Worm (Caenorhabditis elegans): ENCODE measurements around the gene C16C8.12.

C16C8.12 gene

DNA sequence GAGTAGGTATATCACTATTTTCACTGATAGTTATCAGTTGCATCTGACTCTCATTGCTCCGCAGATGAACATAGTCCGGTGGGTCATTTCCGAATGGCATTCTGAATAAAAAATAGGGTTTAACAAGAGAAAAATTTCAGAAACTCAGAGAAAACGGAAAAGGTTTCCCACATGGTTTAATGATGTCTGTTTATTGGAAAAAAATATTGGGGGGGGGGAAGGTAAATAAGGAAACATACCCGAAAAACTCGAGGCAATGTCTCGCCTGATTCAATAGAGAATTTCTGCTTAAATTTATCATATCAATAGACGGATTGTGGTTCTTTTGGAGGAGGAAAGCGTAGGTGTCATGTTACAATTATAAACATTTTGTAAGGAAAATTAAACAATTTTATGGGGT, 27.1 kb upstream of the C16C8.12 start, which contains the start of gene nep-11:
Gene nep-11 (minus strand): TSS at position 101 of the 400 bp plus-strand sequence.
- TF ChIP-seq nhr-2 (tag; optimal IDR thresholded peaks at IDR 0.05) = no peak
- TF ChIP-seq sem-2 (GFP tag; optimal IDR thresholded peaks at IDR 0.05) = no peak
- TF ChIP-seq nhr-76 (tag; optimal IDR thresholded peaks at IDR 0.05) = no peak
- TF ChIP-seq snpc-4 (tag; optimal IDR thresholded peaks at IDR 0.05) = no peak
- TF ChIP-seq tbx-8 (GFP tag; optimal IDR thresholded peaks at IDR 0.05) = no peak
- no peak for TF ChIP-seq ceh-83 (GFP tag; optimal IDR thresholded peaks at IDR 0.05)
- no peak for TF ChIP-seq cnd-1 (tag; optimal IDR thresholded peaks at IDR 0.05)
- TF ChIP-seq lsy-2 (tag; optimal IDR thresholded peaks at IDR 0.05) = no peak
- TF ChIP-seq mep-1 (tag; optimal IDR thresholded peaks at IDR 0.05) = no peak
- TF ChIP-seq M03D4.4 (tag; optimal IDR thresholded peaks at IDR 0.05) = no peak
- TF ChIP-seq lin-13 (tag; optimal IDR thresholded peaks at IDR 0.05) = no peak
- TF ChIP-seq ztf-11 (tag; optimal IDR thresholded peaks at IDR 0.05) = no peak
- TF ChIP-seq bed-3 (GFP tag; optimal IDR thresholded peaks at IDR 0.05) = no peak
- no peak for TF ChIP-seq zip-8 (tag; optimal IDR thresholded peaks at IDR 0.05)
- no peak for TF ChIP-seq ceh-43 (GFP tag; optimal IDR thresholded peaks at IDR 0.05)
- no peak for TF ChIP-seq ces-1 (GFP tag; optimal IDR thresholded peaks at IDR 0.05)
- TF ChIP-seq ceh-39 (tag; optimal IDR thresholded peaks at IDR 0.05) = no peak
- TF ChIP-seq mls-2 (tag; optimal IDR thresholded peaks at IDR 0.05) = no peak
- no peak for TF ChIP-seq nhr-12 (tag; optimal IDR thresholded peaks at IDR 0.05)

ce11 chrII:3428158-3428704, 24.3 kb upstream of the C16C8.12 start:
- TF ChIP-seq flh-1 (GFP tag; optimal IDR thresholded peaks at IDR 0.05) = no peak
- no peak for TF ChIP-seq lsy-2 (tag; optimal IDR thresholded peaks at IDR 0.05)
- no peak for TF ChIP-seq ceh-43 (GFP tag; optimal IDR thresholded peaks at IDR 0.05)
- no peak for TF ChIP-seq mls-2 (tag; optimal IDR thresholded peaks at IDR 0.05)
- TF ChIP-seq ces-1 (GFP tag; optimal IDR thresholded peaks at IDR 0.05) = peak; percentile 71
- no peak for TF ChIP-seq ham-2 (GFP tag; optimal IDR thresholded peaks at IDR 0.05)
- TF ChIP-seq sptf-1 (tag; optimal IDR thresholded peaks at IDR 0.05) = peak; percentile 16
- TF ChIP-seq nhr-76 (tag; optimal IDR thresholded peaks at IDR 0.05) = no peak
- no peak for TF ChIP-seq unc-120 (tag; optimal IDR thresholded peaks at IDR 0.05; ENCODE audit: poor library complexity, severe bottlenecking)
- no peak for TF ChIP-seq ztf-11 (tag; optimal IDR thresholded peaks at IDR 0.05)

DNA sequence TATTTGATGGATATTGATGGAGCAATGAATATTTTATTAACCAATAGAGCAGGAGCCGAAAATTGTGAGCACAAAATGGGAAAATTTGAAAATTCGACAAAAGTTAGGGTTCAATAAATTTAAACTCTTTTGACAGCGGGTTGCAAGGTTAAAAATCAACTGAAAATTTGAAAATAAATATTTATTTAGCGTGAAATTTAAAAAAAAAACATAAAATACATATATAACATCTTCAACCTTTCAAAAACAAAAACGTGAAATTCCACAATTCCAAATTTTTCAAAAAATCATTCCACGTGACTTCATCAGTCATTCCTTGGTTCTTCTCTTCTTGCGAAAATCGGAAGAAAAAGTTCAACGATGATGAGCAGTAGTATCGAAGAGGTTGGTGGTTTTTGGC, 23.1 kb upstream of the C16C8.12 start, which contains the start of gene C16C8.18:
Gene C16C8.18 (plus strand): TSS at position 301 of the 400 bp plus-strand sequence.
- TF ChIP-seq pha-4 (tag; optimal IDR thresholded peaks at IDR 0.05) (no peak), lsy-2 (tag; optimal IDR thresholded peaks at IDR 0.05) (no peak), flh-1 (GFP tag; optimal IDR thresholded peaks at IDR 0.05) (no peak), ztf-11 (tag; optimal IDR thresholded peaks at IDR 0.05) (no peak), unc-39 (tag; optimal IDR thresholded peaks at IDR 0.05) (no peak), ceh-39 (tag; optimal IDR thresholded peaks at IDR 0.05) (no peak), tbx-8 (GFP tag; optimal IDR thresholded peaks at IDR 0.05) (no peak), nhr-2 (tag; optimal IDR thresholded peaks at IDR 0.05) (no peak), mep-1 (tag; optimal IDR thresholded peaks at IDR 0.05) (no peak), nhr-76 (tag; optimal IDR thresholded peaks at IDR 0.05) (no peak), bed-3 (GFP tag; optimal IDR thresholded peaks at IDR 0.05) (no peak), mls-2 (tag; optimal IDR thresholded peaks at IDR 0.05) (no peak), nhr-237 (tag; optimal IDR thresholded peaks at IDR 0.05) (no peak), nhr-12 (tag; optimal IDR thresholded peaks at IDR 0.05) (no peak), lin-32 (GFP tag; optimal IDR thresholded peaks at IDR 0.05) (no peak), ces-1 (GFP tag; optimal IDR thresholded peaks at IDR 0.05) (no peak), zip-8 (tag; optimal IDR thresholded peaks at IDR 0.05) (no peak), blmp-1 (tag; optimal IDR thresholded peaks at IDR 0.05) (no peak), unc-62 (GFP tag; optimal IDR thresholded peaks at IDR 0.05) (no peak)

ce11 chrII:3434893-3435503, 17.5 kb upstream of the C16C8.12 start:
- TF ChIP-seq nhr-12 (tag; optimal IDR thresholded peaks at IDR 0.05) (no peak), elt-1 (tag; optimal IDR thresholded peaks at IDR 0.05; ENCODE audit: borderline replicate concordance, insufficient read depth) (no peak), ham-2 (GFP tag; optimal IDR thresholded peaks at IDR 0.05) (no peak), unc-120 (tag; optimal IDR thresholded peaks at IDR 0.05; ENCODE audit: poor library complexity, severe bottlenecking) (no peak), blmp-1 (tag; optimal IDR thresholded peaks at IDR 0.05) (no peak), ces-1 (GFP tag; optimal IDR thresholded peaks at IDR 0.05) (no peak), nhr-28 (tag; optimal IDR thresholded peaks at IDR 0.05) (no peak), ceh-39 (tag; optimal IDR thresholded peaks at IDR 0.05) (no peak), ceh-43 (GFP tag; optimal IDR thresholded peaks at IDR 0.05) (no peak), bed-3 (GFP tag; optimal IDR thresholded peaks at IDR 0.05) (no peak)

All from whole organism, mixed stage, embryonic.